Worm (Caenorhabditis elegans): ENCODE results near the gene C48B4.8.

DNA sequence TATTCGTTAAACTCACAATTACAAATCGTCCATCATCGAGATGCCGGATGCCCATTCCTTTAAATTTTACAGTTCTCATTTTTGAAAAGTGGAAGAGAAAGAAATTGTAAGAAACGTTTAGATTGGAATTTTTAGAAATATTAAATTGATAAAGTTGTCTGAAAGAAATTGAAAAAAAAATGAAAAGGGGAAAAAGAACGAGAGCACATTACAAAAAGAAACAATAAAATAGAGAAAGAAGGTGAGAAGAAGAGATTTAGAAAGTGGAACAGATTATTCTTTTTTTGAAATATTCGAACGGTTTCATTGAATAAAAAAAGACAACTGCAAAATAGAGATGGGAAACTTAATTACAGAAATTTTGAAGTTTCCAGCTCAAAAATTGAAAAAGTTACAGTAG is at the start of gene C48B4.8:
- TF ChIP-seq nhr-11 (tag; optimal IDR thresholded peaks at IDR 0.05) (no peak), lin-39 (tag; optimal IDR thresholded peaks at IDR 0.05) (no peak), snpc-4 (tag; optimal IDR thresholded peaks at IDR 0.05) (no peak), fkh-2 (tag; optimal IDR thresholded peaks at IDR 0.05) (no peak)
